Worm (Caenorhabditis elegans): ENCODE results near the gene srh-250.

- TF ChIP-seq F13C5.2 (tag; optimal IDR thresholded peaks at IDR 0.05), result no peak
- no peak for TF ChIP-seq ama-1 (optimal IDR thresholded peaks at IDR 0.05)
- TF ChIP-seq hmbx-1 (tag; optimal IDR thresholded peaks at IDR 0.05), result no peak
These were observed 32.3 kb downstream of the srh-250 start, which contains the start of gene bcmo-2 for ce11 chrII:3910737-3911136.

All from whole organism, early embryonic.